Worm (Caenorhabditis elegans): ENCODE measurements around the gene F37B4.10.

DNA sequence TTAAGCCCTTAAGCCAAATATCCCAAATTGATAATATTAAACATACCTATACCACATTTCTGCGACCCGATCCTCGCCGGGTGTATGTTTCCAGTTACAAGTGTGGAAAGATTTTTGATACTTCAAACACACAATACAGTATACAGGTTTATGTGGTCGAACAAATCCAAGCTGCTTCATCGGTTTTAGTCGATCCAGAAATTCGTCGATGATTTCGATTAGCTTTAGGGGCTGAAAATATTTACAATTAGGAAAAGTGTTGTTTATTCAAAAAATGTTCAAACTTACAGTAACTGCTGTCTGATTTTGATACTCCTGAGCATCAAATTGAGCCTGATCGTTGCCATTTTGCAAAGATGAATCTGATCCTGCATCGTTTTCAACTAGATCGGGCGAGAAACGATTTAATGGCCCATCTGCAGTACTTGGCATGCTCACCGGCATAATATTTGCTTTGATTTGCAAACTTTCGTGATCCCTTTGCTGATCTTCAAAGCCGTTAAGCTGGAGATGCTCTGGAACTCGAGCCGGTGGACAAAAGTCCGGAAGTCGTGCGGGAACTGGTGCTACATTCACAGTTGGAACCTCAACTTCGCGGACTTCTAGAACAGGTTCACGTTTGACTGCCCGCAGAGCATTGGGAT lies 1.1 kb downstream of the F37B4.10 start:
- TF ChIP-seq nhr-28 (tag; optimal IDR thresholded peaks at IDR 0.05) (no peak), nhr-12 (tag; optimal IDR thresholded peaks at IDR 0.05) (no peak), unc-39 (tag; optimal IDR thresholded peaks at IDR 0.05) (no peak), unc-62 (GFP tag; optimal IDR thresholded peaks at IDR 0.05) (no peak)

Measured in whole organism, mixed stage, embryonic.